Worm (Caenorhabditis elegans): Measurements from ENCODE around the gene str-261.
"Not testable (repeated sequence)": the region's sequence is repeated elsewhere in the genome, so short reads cannot be mapped to it uniquely, and the experiment has no call there.

Gene str-261

DNA sequence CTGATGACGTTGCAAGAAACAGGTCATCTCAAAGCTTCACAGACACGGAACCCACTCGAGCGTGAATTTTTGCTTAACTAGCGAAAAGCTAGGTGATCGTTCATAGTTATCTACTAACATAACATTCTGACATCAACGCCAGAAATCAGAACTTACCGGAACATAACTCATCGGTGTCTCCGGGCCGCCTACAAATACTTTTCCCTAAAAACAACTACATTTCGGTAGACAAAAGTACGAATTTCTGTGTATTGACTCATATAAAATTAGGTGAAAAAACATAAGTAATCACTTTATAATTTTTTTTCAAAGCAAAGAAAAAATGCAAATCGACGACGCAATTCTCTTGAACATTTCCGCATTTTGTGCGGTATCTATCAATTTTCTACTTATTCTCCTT is at the start of gene str-261:
Gene str-261, plus strand, starts transcription at position 301 of the 400 bp plus-strand sequence.
- TF ChIP-seq snpc-4 (tag; optimal IDR thresholded peaks at IDR 0.05) (no peak), hlh-1 (tag; optimal IDR thresholded peaks at IDR 0.05) (no peak), unc-62 (GFP tag; optimal IDR thresholded peaks at IDR 0.05) (no peak), mep-1 (tag; optimal IDR thresholded peaks at IDR 0.05) (no peak), sem-2 (GFP tag; optimal IDR thresholded peaks at IDR 0.05) (no peak), nhr-28 (tag; optimal IDR thresholded peaks at IDR 0.05) (no peak), lin-32 (GFP tag; optimal IDR thresholded peaks at IDR 0.05) (no peak), M03D4.4 (tag; optimal IDR thresholded peaks at IDR 0.05) (no peak)

DNA sequence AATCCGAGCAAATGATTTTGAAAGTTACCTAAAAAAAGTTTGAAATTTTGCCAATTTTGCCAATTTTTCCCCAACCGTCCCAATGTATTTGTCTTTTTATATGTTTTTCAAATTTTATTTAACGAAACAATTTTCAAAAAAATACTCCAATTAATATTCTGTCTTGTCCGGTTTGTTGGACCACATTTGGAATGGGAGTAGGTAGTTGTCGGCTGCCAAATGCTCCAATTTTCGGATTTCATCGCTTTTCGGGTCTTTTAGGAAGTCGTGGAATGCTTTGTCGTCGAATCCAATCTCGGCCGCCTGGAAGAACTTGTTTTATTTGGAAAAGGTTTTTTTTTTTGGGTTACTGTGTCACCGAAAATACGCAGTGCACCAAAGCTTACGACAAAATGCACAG is 49.2 kb upstream of the str-261 start:
- TF ChIP-seq mab-5 (tag; optimal IDR thresholded peaks at IDR 0.05) (no peak), ceh-83 (GFP tag; optimal IDR thresholded peaks at IDR 0.05) (no peak), ztf-11 (tag; optimal IDR thresholded peaks at IDR 0.05) (no peak), bed-3 (GFP tag; optimal IDR thresholded peaks at IDR 0.05) (no peak), drap-1 (GFP tag; optimal IDR thresholded peaks at IDR 0.05) (no peak), zip-8 (tag; optimal IDR thresholded peaks at IDR 0.05) (no peak), lsy-2 (tag; optimal IDR thresholded peaks at IDR 0.05) (no peak), lin-32 (GFP tag; optimal IDR thresholded peaks at IDR 0.05) (no peak), ham-2 (GFP tag; optimal IDR thresholded peaks at IDR 0.05) (no peak), ceh-43 (GFP tag; optimal IDR thresholded peaks at IDR 0.05) (no peak), unc-120 (tag; optimal IDR thresholded peaks at IDR 0.05; ENCODE audit: poor library complexity, severe bottlenecking) (no peak), nhr-12 (tag; optimal IDR thresholded peaks at IDR 0.05) (no peak), nhr-2 (tag; optimal IDR thresholded peaks at IDR 0.05) (no peak), pha-4 (tag; optimal IDR thresholded peaks at IDR 0.05) (no peak), nhr-237 (tag; optimal IDR thresholded peaks at IDR 0.05) (no peak), M03D4.4 (tag; optimal IDR thresholded peaks at IDR 0.05) (no peak), lin-13 (tag; optimal IDR thresholded peaks at IDR 0.05) (no peak), ces-1 (GFP tag; optimal IDR thresholded peaks at IDR 0.05) (no peak), elt-1 (tag; optimal IDR thresholded peaks at IDR 0.05; ENCODE audit: borderline replicate concordance, insufficient read depth) (no peak)

DNA sequence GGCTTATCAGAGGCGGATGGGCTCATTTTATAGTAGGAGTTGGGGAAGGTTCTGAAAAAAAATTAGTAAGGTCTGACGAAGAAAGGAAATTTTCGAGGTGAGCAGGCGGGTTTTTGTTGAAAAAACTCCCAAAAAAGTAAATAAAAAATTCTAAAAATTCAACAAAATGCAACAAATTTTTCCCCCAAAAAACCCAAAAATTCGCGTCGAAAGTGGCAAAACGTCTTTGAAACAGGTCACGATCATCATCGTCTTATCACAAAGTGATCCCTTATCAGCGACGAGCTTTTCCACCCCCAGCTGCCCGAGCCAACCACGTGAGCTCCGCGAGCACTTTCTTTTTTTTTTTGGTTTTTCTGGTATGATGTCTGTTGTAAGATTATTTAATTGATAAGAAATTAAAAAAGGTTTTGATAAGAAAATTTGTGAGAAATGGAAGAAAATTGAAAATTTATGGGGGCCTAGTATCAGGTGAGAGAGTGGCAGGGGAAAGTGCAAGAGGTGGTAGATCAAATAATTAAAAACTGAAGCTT is 47.7 kb upstream of the str-261 start, which contains the start of gene Y48A6B.7:
Gene Y48A6B.7, minus strand, starts transcription at position 51 of the 533 bp plus-strand sequence.
- TF ChIP-seq ztf-11 (tag; optimal IDR thresholded peaks at IDR 0.05): no peak
- TF ChIP-seq nhr-12 (tag; optimal IDR thresholded peaks at IDR 0.05): no peak
- no peak for TF ChIP-seq elt-1 (tag; optimal IDR thresholded peaks at IDR 0.05; ENCODE audit: borderline replicate concordance, insufficient read depth)
- TF ChIP-seq snpc-4 (tag; optimal IDR thresholded peaks at IDR 0.05): no peak
- no peak for TF ChIP-seq ces-1 (GFP tag; optimal IDR thresholded peaks at IDR 0.05)
- no peak for TF ChIP-seq sem-2 (GFP tag; optimal IDR thresholded peaks at IDR 0.05)
- TF ChIP-seq M03D4.4 (tag; optimal IDR thresholded peaks at IDR 0.05): no peak
- TF ChIP-seq unc-62 (GFP tag; optimal IDR thresholded peaks at IDR 0.05): no peak
- TF ChIP-seq unc-39 (tag; optimal IDR thresholded peaks at IDR 0.05): no peak
- no peak for TF ChIP-seq pha-4 (tag; optimal IDR thresholded peaks at IDR 0.05)
- TF ChIP-seq bed-3 (GFP tag; optimal IDR thresholded peaks at IDR 0.05): no peak
- no peak for TF ChIP-seq mls-2 (tag; optimal IDR thresholded peaks at IDR 0.05)
- no peak for TF ChIP-seq flh-1 (GFP tag; optimal IDR thresholded peaks at IDR 0.05)
- no peak for TF ChIP-seq elt-3 (tag; optimal IDR thresholded peaks at IDR 0.05)

DNA sequence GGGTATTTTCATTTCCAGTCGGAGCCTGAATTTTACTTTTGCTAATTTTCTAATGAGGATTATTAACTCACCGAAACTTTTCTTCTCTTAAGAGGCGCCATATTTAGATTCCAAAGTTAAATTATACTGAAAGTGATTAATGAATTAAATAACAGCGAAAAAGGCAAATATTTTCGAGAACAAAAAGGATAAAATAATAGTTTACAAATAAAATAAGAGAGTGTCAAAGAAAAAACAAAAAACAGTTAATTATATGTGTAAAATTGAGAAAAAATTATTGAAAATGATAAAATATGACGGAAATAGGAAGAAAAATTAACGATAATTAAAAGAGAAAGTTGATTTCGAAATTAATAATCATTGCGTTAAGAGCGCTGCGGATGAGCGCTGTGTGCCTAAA is 45.0 kb upstream of the str-261 start, which contains the start of gene Y48A6B.8:
Gene Y48A6B.8, minus strand, starts transcription at position 101 of the 400 bp plus-strand sequence.
- not testable (repeated sequence) for TF ChIP-seq bed-3 (GFP tag; optimal IDR thresholded peaks at IDR 0.05); elt-3 (tag; optimal IDR thresholded peaks at IDR 0.05); flh-1 (GFP tag; optimal IDR thresholded peaks at IDR 0.05)

DNA sequence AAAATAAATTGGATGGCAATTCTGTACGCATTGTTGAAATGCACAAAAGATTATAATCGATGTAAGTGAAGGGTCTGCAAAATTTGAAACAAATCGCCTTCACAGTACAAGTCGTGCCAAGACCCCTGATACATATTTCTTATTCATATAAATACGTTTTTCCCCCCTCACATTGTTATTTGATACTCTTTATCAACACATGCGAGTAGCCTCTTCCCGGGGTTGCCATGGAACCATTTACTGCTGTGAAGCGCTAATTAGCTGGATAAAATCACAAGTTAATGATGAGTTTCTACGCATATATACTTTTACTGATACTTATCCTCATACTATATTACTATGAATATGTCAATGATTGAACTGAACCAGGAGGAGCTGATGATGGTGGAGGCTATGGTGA is 43.0 kb upstream of the str-261 start, which contains the start of gene Y48A6B.14:
Gene Y48A6B.14, plus strand, starts transcription at position 301 of the 400 bp plus-strand sequence.
- no peak for TF ChIP-seq unc-39 (tag; optimal IDR thresholded peaks at IDR 0.05)
- TF ChIP-seq zip-8 (tag; optimal IDR thresholded peaks at IDR 0.05): no peak
- no peak for TF ChIP-seq sem-2 (GFP tag; optimal IDR thresholded peaks at IDR 0.05)
- TF ChIP-seq lin-32 (GFP tag; optimal IDR thresholded peaks at IDR 0.05): no peak
- no peak for TF ChIP-seq lsy-2 (tag; optimal IDR thresholded peaks at IDR 0.05)

DNA sequence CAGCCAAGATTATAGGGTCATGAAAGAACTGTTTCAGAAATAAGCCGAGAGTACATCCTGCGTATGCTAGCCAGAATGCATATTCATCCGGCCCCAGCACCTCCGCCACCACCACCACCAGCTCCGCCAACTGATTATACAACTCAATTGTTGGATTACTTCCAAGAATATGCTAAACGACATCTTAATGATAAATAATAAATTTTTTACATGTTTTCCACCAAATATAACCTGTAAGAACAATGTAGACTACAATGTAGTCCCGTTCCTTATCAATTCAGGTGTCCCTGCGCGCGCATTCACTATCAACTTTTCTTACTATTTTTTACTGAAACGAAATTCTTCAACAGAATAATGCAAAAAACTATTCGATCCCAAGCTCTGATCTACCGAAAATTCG is 41.4 kb upstream of the str-261 start, which contains the start of gene Y48A6B.9:
Gene Y48A6B.9, plus strand, starts transcription at position 301 of the 400 bp plus-strand sequence.
- TF ChIP-seq nhr-2 (tag; optimal IDR thresholded peaks at IDR 0.05) (no peak), lin-13 (tag; optimal IDR thresholded peaks at IDR 0.05) (no peak), lsy-2 (tag; optimal IDR thresholded peaks at IDR 0.05) (no peak), sptf-1 (tag; optimal IDR thresholded peaks at IDR 0.05) (no peak), drap-1 (GFP tag; optimal IDR thresholded peaks at IDR 0.05) (no peak), nhr-28 (tag; optimal IDR thresholded peaks at IDR 0.05) (no peak), ham-2 (GFP tag; optimal IDR thresholded peaks at IDR 0.05) (no peak), ceh-83 (GFP tag; optimal IDR thresholded peaks at IDR 0.05) (no peak), ztf-11 (tag; optimal IDR thresholded peaks at IDR 0.05) (no peak), unc-120 (tag; optimal IDR thresholded peaks at IDR 0.05; ENCODE audit: poor library complexity, severe bottlenecking) (no peak), sem-2 (GFP tag; optimal IDR thresholded peaks at IDR 0.05) (no peak), elt-3 (tag; optimal IDR thresholded peaks at IDR 0.05) (no peak), zip-8 (tag; optimal IDR thresholded peaks at IDR 0.05) (no peak)
